Fruit fly (Drosophila melanogaster): ENCODE data around the gene CG6380.

CG6380 gene

DNA sequence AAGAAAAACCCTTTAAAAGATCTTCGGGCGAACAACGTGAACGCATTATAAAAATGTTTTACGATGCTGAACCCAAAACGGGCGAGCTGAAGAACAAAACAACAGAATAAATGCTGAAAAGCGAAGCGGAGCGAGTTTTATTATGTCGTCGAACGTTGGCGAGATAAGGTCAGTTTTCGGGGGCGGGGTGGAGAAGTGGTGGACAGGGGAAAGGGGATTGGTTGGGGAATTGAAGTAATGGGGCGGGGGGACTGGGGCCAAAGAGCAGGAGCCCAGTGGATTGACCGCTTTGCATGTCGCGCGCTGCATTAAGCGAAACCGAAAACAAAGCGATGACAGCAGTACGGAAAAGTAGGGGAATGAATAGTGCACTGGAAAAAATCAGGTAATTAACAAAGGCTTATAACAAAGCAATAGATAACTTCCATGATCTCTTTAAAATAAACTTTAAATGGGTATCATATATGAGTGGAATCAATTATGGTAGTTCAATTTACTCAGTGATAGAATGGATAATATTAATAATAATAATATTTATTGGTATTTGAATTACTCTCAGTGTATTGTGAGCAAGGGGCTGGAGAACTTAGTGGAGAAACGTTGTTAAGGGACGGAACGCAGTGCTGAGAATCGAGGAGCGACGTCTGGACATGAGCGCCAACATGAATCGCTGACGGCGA is 48.8 kb downstream of the CG6380 start (continued):
- TF ChIP-seq sob (GFP tag; IDR thresholded peaks at IDR 0.05) (peak; percentile 50; the same call in 1 of the 2 replicates), CG11504 (tag; optimal IDR thresholded peaks at IDR 0.05) (peak; percentile 81), ci (GFP tag; IDR thresholded peaks at IDR 0.05) (peak; percentile 53; the same call in 1 of the 3 replicates), sens (GFP tag) (peak; percentile 85), Sox102F (GFP tag; optimal IDR thresholded peaks at IDR 0.05) (peak; percentile 7), CG8944 (GFP tag; optimal IDR thresholded peaks at IDR 0.05) (no peak), Ravus (GFP tag; IDR thresholded peaks at IDR 0.05) (no peak), D (optimal IDR thresholded peaks at IDR 0.05) (no peak), D (GFP tag; optimal IDR thresholded peaks at IDR 0.05) (peak; percentile 82), CG32767 (GFP tag; IDR thresholded peaks at IDR 0.05) (0 out of 2 replicates have a peak, but pooled peaks have one; percentile 10), tgo (GFP tag; IDR thresholded peaks at IDR 0.05) (peak; percentile 38; the same call in 2 of the 3 replicates), CG31441 (GFP tag; IDR thresholded peaks at IDR 0.05) (peak; percentile 89), trh (GFP tag; optimal IDR thresholded peaks at IDR 0.05) (peak; percentile 14), CG17829 (tag; optimal IDR thresholded peaks at IDR 0.05) (peak; percentile 88), crol (GFP tag; IDR thresholded peaks at IDR 0.05) (peak; percentile 94), CG10267 (tag; optimal IDR thresholded peaks at IDR 0.05) (peak; percentile 80), gsb-n (tag; optimal IDR thresholded peaks at IDR 0.05) (peak; percentile 54), CG10979 (tag; optimal IDR thresholded peaks at IDR 0.05) (peak; percentile 92), CG17802 (tag; optimal IDR thresholded peaks at IDR 0.05) (peak; percentile 44), CG17359 (tag; optimal IDR thresholded peaks at IDR 0.05) (peak; percentile 76), CG33213 (GFP tag; optimal IDR thresholded peaks at IDR 0.05) (no peak), MBD-R2 (GFP tag; IDR thresholded peaks at IDR 0.05) (no peak), GATAe (GFP tag; conservative IDR thresholded peaks at IDR 0.05) (no peak), kay (GFP tag; optimal IDR thresholded peaks at IDR 0.05) (peak; percentile 31), CG14441 (GFP tag; IDR thresholded peaks at IDR 0.05) (no peak), esg (GFP tag; conservative IDR thresholded peaks at IDR 0.05) (peak; percentile 45; the same call in 1 of the 2 replicates), PHDP (tag; optimal IDR thresholded peaks at IDR 0.05) (no peak), CG8281 (tag; optimal IDR thresholded peaks at IDR 0.05) (peak; percentile 52), CG5245 (GFP tag; optimal IDR thresholded peaks at IDR 0.05) (peak; percentile 55), CG7271 (tag; optimal IDR thresholded peaks at IDR 0.05) (peak; percentile 24), Asciz (GFP tag; optimal IDR thresholded peaks at IDR 0.05) (peak; percentile 69), CG8388 (GFP tag; optimal IDR thresholded peaks at IDR 0.05) (peak; percentile 70), CG1602 (GFP tag; optimal IDR thresholded peaks at IDR 0.05) (peak; percentile 12), phol (tag; optimal IDR thresholded peaks at IDR 0.05) (peak; percentile 86), chn (GFP tag; optimal IDR thresholded peaks at IDR 0.05) (peak; percentile 7), stwl (tag; optimal IDR thresholded peaks at IDR 0.05) (peak; percentile 22), CG18262 (tag; optimal IDR thresholded peaks at IDR 0.05) (peak; percentile 90), z (GFP tag; IDR thresholded peaks at IDR 0.05) (0 out of 3 replicates have a peak, but pooled peaks have one; percentile 22)

All from whole organism, embryonic.